Worm (Caenorhabditis elegans) whole organism, L3 larva: Measurements from ENCODE around the gene F13H10.3.

Source experiments
- R02D3.7 ChIP-seq: fragments of 150-350 bp; optimal IDR thresholded peaks from 2 replicates; lab custom pipeline; 2014; ENCODE audit warnings: missing biosample characterization, missing genetic modification characterization
- ZK546.5 ChIP-seq: sonication (generic microtip); optimal IDR thresholded peaks from 2 replicates; lab custom pipeline; 2017; ENCODE audit warnings: missing biosample characterization, missing genetic modification characterization
- ama-1 ChIP-seq: fragments of 150-350 bp; optimal IDR thresholded peaks from 2 replicates; lab custom pipeline; 2018
- ceh-28 ChIP-seq: fragments of 150-350 bp; optimal IDR thresholded peaks from 2 replicates; lab custom pipeline; 2014; ENCODE audit warnings: missing biosample characterization, missing genetic modification reagents, missing genetic modification characterization
- ceh-82 ChIP-seq: fragments of 150-350 bp; optimal IDR thresholded peaks from 2 replicates; lab custom pipeline; 2014; ENCODE audit warnings: missing biosample characterization, missing genetic modification characterization
- egl-5 ChIP-seq: fragments of 150-350 bp; optimal IDR thresholded peaks from 2 replicates; lab custom pipeline; 2017; ENCODE audit warnings: missing biosample characterization, missing genetic modification reagents, missing genetic modification characterization, inconsistent platforms
- elt-1 ChIP-seq: fragments of 150-350 bp; optimal IDR thresholded peaks from 2 replicates; lab custom pipeline; 2014; ENCODE audit warnings: missing biosample characterization, missing genetic modification characterization
- elt-2 ChIP-seq: sonication (generic microtip); optimal IDR thresholded peaks from 2 replicates; lab custom pipeline; 2016; ENCODE audit warnings: missing genetic modification reagents, mild to moderate bottlenecking, missing genetic modification characterization, missing compliant biosample characterization
- elt-3 ChIP-seq, 3 experiments: fragments of 150-350 bp in 1 of 3; sonication (generic microtip) in 2 of 3; optimal IDR thresholded peaks; 2 replicates in 2 of 3; 4 replicates in 1 of 3; lab custom pipeline; 2014 to 2017; ENCODE audit warnings: missing biosample characterization in 3 of 3, missing genetic modification characterization in 3 of 3
- eor-1 ChIP-seq, 2 experiments: fragments of 150-350 bp; optimal IDR thresholded peaks; 2 replicates each; lab custom pipeline; 2014 to 2018; ENCODE audit warnings: missing biosample characterization in 2 of 2, missing genetic modification characterization in 2 of 2
- fkh-10 ChIP-seq: sonication (generic microtip); optimal IDR thresholded peaks from 2 replicates; lab custom pipeline; 2017; ENCODE audit warnings: missing biosample characterization, missing genetic modification reagents, missing genetic modification characterization
- fkh-2 ChIP-seq: fragments of 150-350 bp; optimal IDR thresholded peaks from 2 replicates; lab custom pipeline; 2014; ENCODE audit warnings: missing biosample characterization, missing genetic modification reagents, missing genetic modification characterization
- fos-1 ChIP-seq: fragments of 150-350 bp; optimal IDR thresholded peaks from 2 replicates; lab custom pipeline; 2014; ENCODE audit warnings: missing biosample characterization, missing genetic modification characterization
- hmg-11 ChIP-seq: sonication (generic microtip); optimal IDR thresholded peaks from 2 replicates; lab custom pipeline; 2016; ENCODE audit warnings: missing genetic modification characterization, missing compliant biosample characterization
- jun-1 ChIP-seq: fragments of 150-350 bp; optimal IDR thresholded peaks from 2 replicates; lab custom pipeline; 2014; ENCODE audit warnings: missing biosample characterization, missing genetic modification reagents, missing genetic modification characterization
- lin-39 ChIP-seq: fragments of 150-350 bp; optimal IDR thresholded peaks from 2 replicates; lab custom pipeline; 2018; ENCODE audit warnings: missing biosample characterization, missing genetic modification reagents, missing genetic modification characterization
- mml-1 ChIP-seq: fragments of 150-350 bp; sonication (generic microtip); optimal IDR thresholded peaks from 3 replicates; lab custom pipeline; 2014; ENCODE audit warnings: missing biosample characterization, missing genetic modification characterization
- nfya-1 ChIP-seq: sonication (generic microtip); optimal IDR thresholded peaks from 2 replicates; lab custom pipeline; 2017; ENCODE audit warnings: missing genetic modification characterization, mild to moderate bottlenecking, missing compliant biosample characterization, antibody characterized with exemption, moderate library complexity; ENCODE audit not compliant: insufficient read depth
- nhr-11 ChIP-seq: fragments of 150-350 bp; optimal IDR thresholded peaks from 2 replicates; lab custom pipeline; 2014; ENCODE audit warnings: missing biosample characterization, missing genetic modification characterization
- nhr-12 ChIP-seq: fragments of 150-350 bp; optimal IDR thresholded peaks from 2 replicates; lab custom pipeline; 2014; ENCODE audit warnings: missing biosample characterization, missing genetic modification characterization
- nhr-23 ChIP-seq: fragments of 150-350 bp; optimal IDR thresholded peaks from 2 replicates; lab custom pipeline; 2014; ENCODE audit warnings: missing biosample characterization, missing genetic modification reagents, missing genetic modification characterization
- nhr-237 ChIP-seq: fragments of 150-350 bp; optimal IDR thresholded peaks from 2 replicates; lab custom pipeline; 2014; ENCODE audit warnings: missing biosample characterization, missing genetic modification characterization
- nhr-25 ChIP-seq: sonication (generic microtip); optimal IDR thresholded peaks from 2 replicates; lab custom pipeline; 2017; ENCODE audit warnings: missing biosample characterization, missing genetic modification characterization
- nhr-28 ChIP-seq: fragments of 150-350 bp; optimal IDR thresholded peaks from 2 replicates; lab custom pipeline; 2014; ENCODE audit warnings: missing biosample characterization, missing genetic modification characterization
- nhr-43 ChIP-seq: sonication (generic microtip); optimal IDR thresholded peaks from 2 replicates; lab custom pipeline; 2016; ENCODE audit warnings: mild to moderate bottlenecking, missing genetic modification characterization, missing compliant biosample characterization; ENCODE audit not compliant: poor library complexity, severe bottlenecking
- nhr-67 ChIP-seq: fragments of 150-350 bp; optimal IDR thresholded peaks from 2 replicates; lab custom pipeline; 2014; ENCODE audit warnings: missing biosample characterization, missing genetic modification characterization
- nhr-76 ChIP-seq: fragments of 150-350 bp; sonication (generic microtip); optimal IDR thresholded peaks from 5 replicates; lab custom pipeline; 2014; ENCODE audit warnings: missing biosample characterization, missing genetic modification characterization
- nhr-77 ChIP-seq: fragments of 150-350 bp; optimal IDR thresholded peaks from 2 replicates; lab custom pipeline; 2014; ENCODE audit warnings: missing biosample characterization, missing genetic modification characterization
- pha-4 ChIP-seq: fragments of 150-350 bp; optimal IDR thresholded peaks from 2 replicates; lab custom pipeline; 2014; ENCODE audit warnings: missing biosample characterization, missing genetic modification reagents, missing genetic modification characterization
- pqm-1 ChIP-seq: fragments of 150-350 bp; optimal IDR thresholded peaks from 2 replicates; lab custom pipeline; 2017; ENCODE audit warnings: missing biosample characterization, missing genetic modification characterization, inconsistent platforms
- skn-1 ChIP-seq: fragments of 150-350 bp; optimal IDR thresholded peaks from 2 replicates; lab custom pipeline; 2014; ENCODE audit warnings: missing biosample characterization, missing genetic modification characterization
- snpc-4 ChIP-seq: fragments of 150-350 bp; optimal IDR thresholded peaks from 2 replicates; lab custom pipeline; 2014; ENCODE audit warnings: missing biosample characterization, missing genetic modification characterization
- unc-39 ChIP-seq: sonication (generic microtip); optimal IDR thresholded peaks from 4 replicates; lab custom pipeline; 2017; ENCODE audit warnings: missing biosample characterization, missing genetic modification characterization
- zag-1 ChIP-seq: fragments of 150-350 bp; optimal IDR thresholded peaks from 2 replicates; lab custom pipeline; 2014; ENCODE audit warnings: missing biosample characterization, missing genetic modification characterization
- ztf-11 ChIP-seq: fragments of 150-350 bp; optimal IDR thresholded peaks from 2 replicates; lab custom pipeline; 2014; ENCODE audit warnings: missing biosample characterization, missing genetic modification characterization
- ztf-4 ChIP-seq: fragments of 150-350 bp; optimal IDR thresholded peaks from 2 replicates; lab custom pipeline; 2014; ENCODE audit warnings: missing biosample characterization, missing genetic modification characterization

Gene F13H10.3

ce11 chrIV:10971636-10972199 lies 44.0 kb downstream of the F13H10.3 start:
- TF ChIP-seq ama-1 (lab: Kevin White, UChicago) (no peak), mml-1 (tag; lab: Kevin White, UChicago) (no peak), elt-2 (tag; lab: Kevin White, UChicago) (peak; percentile 14), elt-1 (tag; lab: Kevin White, UChicago) (no peak), lin-39 (tag; lab: Kevin White, UChicago) (no peak), nhr-76 (tag; lab: Kevin White, UChicago) (no peak), ZK546.5 (tag; lab: Kevin White, UChicago) (no peak), nhr-28 (no peak), pha-4 (tag; lab: Kevin White, UChicago) (peak; percentile 59), nhr-11 (tag; lab: Kevin White, UChicago) (no peak), zag-1 (tag; lab: Kevin White, UChicago) (no peak), fkh-2 (no peak), nhr-77 (tag; lab: Kevin White, UChicago) (no peak), ceh-82 (tag; lab: Kevin White, UChicago) (no peak), egl-5 (tag; lab: Kevin White, UChicago) (no peak), ceh-28 (tag; lab: Kevin White, UChicago) (no peak), skn-1 (tag; lab: Kevin White, UChicago) (no peak), hmg-11 (tag; lab: Kevin White, UChicago) (no peak), nhr-25 (peak; percentile 69), R02D3.7 (tag; lab: Kevin White, UChicago) (no peak), snpc-4 (tag; lab: Kevin White, UChicago) (no peak), fkh-10 (GFP tag; lab: Kevin White, UChicago) (no peak), pqm-1 (tag; lab: Kevin White, UChicago) (no peak), nhr-23 (peak; percentile 25), nhr-67 (no peak), unc-39 (tag; lab: Kevin White, UChicago) (no peak), jun-1 (no peak), nfya-1 (tag; lab: Kevin White, UChicago) (no peak), eor-1 (tag; optimal IDR thresholded peaks at IDR 0.05; lab: Kevin White, UChicago) (no peak)
- TF ChIP-seq, all 47 proteins: peak for 4

- TF ChIP-seq ZK546.5 (tag; lab: Kevin White, UChicago) (no peak), fkh-10 (GFP tag; lab: Kevin White, UChicago) (no peak), ztf-4 (tag; lab: Kevin White, UChicago) (no peak), nhr-28 (no peak), ceh-82 (tag; lab: Kevin White, UChicago) (no peak), pqm-1 (tag; lab: Kevin White, UChicago) (no peak), nhr-25 (no peak), fos-1 (tag; lab: Kevin White, UChicago) (no peak), ceh-28 (tag; lab: Kevin White, UChicago) (no peak)
Measured at ce11 chrIV:10970767-10971166, 45.0 kb downstream of the F13H10.3 start.

- TF ChIP-seq fos-1 (tag; lab: Kevin White, UChicago) (no peak), elt-2 (tag; lab: Kevin White, UChicago) (peak; percentile 97), nhr-28 (no peak), pha-4 (tag; lab: Kevin White, UChicago) (peak; percentile 20), pqm-1 (tag; lab: Kevin White, UChicago) (peak; percentile 83)
Measured at ce11 chrIV:10970333-10970732, 45.4 kb downstream of the F13H10.3 start.

- TF ChIP-seq skn-1 (tag; lab: Kevin White, UChicago), result no peak
- no peak for TF ChIP-seq nhr-237 (tag; lab: Kevin White, UChicago)
- no peak for TF ChIP-seq pha-4 (tag; lab: Kevin White, UChicago)
- TF ChIP-seq elt-1 (tag; lab: Kevin White, UChicago), result no peak
- no peak for TF ChIP-seq mml-1 (tag; lab: Kevin White, UChicago)
- TF ChIP-seq elt-2 (tag; lab: Kevin White, UChicago), result no peak
- TF ChIP-seq jun-1, result no peak
- TF ChIP-seq elt-3 (tag; optimal IDR thresholded peaks at IDR 0.05; lab: Kevin White, UChicago), result no peak
- no peak for TF ChIP-seq ceh-28 (tag; lab: Kevin White, UChicago)
- TF ChIP-seq nhr-43 (tag; lab: Kevin White, UChicago), result no peak
- TF ChIP-seq ama-1 (lab: Kevin White, UChicago), result no peak
- TF ChIP-seq unc-39 (tag; lab: Kevin White, UChicago), result no peak
- no peak for TF ChIP-seq fkh-2
- no peak for TF ChIP-seq lin-39 (tag; lab: Kevin White, UChicago)
- TF ChIP-seq ztf-11 (tag; lab: Kevin White, UChicago), result no peak
- no peak for TF ChIP-seq nhr-12 (tag; lab: Kevin White, UChicago)
Measured at ce11 chrIV:10966359-10966758, 49.4 kb downstream of the F13H10.3 start, which contains the start of the genes aqp-3 and Y69E1A.8. TSS of gene aqp-3 (minus strand) at chrIV:10966459. TSS of gene Y69E1A.8 (plus strand) at chrIV:10966604.
